Fruit fly (Drosophila melanogaster) whole organism, embryonic: ENCODE results near the gene CG10663.

Source experiments
- Antp ChIP-seq: fragments of 200-800 bp; sonication (Bioruptor generic); optimal IDR thresholded peaks from 3 replicates; lab custom pipeline; 2016; ENCODE audit warnings: missing biosample characterization, missing genetic modification characterization
- Bdp1 ChIP-seq: fragments of 200-800 bp; sonication (Bioruptor generic); optimal IDR thresholded peaks from 3 replicates; lab custom pipeline; 2016; ENCODE audit warnings: missing biosample characterization, missing genetic modification characterization
- CG1603 ChIP-seq: fragments of 200-800 bp; sonication (Bioruptor generic); optimal IDR thresholded peaks from 2 replicates; lab custom pipeline; 2019; ENCODE audit warnings: missing biosample characterization, mild to moderate bottlenecking, missing genetic modification characterization, moderate library complexity
- CG8089 ChIP-seq: fragments of 200-800 bp; sonication (Bioruptor generic); optimal IDR thresholded peaks from 3 replicates; lab custom pipeline; 2016; ENCODE audit warnings: missing biosample characterization, missing genetic modification characterization
- CG9727 ChIP-seq: fragments of 200-800 bp; sonication (Bioruptor generic); optimal IDR thresholded peaks from 3 replicates; lab custom pipeline; 2017; ENCODE audit warnings: missing biosample characterization, mild to moderate bottlenecking, missing genetic modification characterization
- h ChIP-seq: fragments of >200 bp; optimal IDR thresholded peaks from 2 replicates; lab custom pipeline; 2017
- kah ChIP-seq: fragments of 200-800 bp; sonication (Bioruptor generic); optimal IDR thresholded peaks from 2 replicates; lab custom pipeline; 2018; ENCODE audit warnings: missing biosample characterization, mild to moderate bottlenecking, missing genetic modification characterization
- zf30C ChIP-seq: fragments of 200-800 bp; sonication (Bioruptor generic); optimal IDR thresholded peaks from 3 replicates; lab custom pipeline; 2018; ENCODE audit warnings: missing biosample characterization, mild to moderate bottlenecking, missing genetic modification characterization

DNA sequence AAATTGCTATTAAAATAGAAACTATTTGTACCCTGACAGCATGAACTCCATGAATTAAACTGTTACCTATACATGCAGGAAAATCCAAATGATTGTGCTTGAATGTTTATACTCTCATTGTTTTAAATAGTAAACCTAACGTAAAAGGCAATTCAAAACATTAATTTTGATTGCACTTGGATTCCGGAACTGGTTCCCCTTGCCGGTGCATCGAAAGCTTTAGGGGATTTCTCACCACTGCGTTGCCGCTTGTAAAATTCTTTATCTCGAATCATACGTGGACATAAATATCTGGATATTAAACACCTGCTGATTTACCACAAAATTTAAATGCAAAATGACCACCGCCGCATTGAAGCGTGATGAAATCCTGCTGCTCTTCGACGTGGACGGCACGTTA, 49.5 kb upstream of the CG10663 start, which contains the start of gene Pmm2:
- TF ChIP-seq Bdp1 (no peak), Antp (GFP tag; lab: Kevin White, UChicago) (no peak), h (no peak), CG1603 (tag; lab: Kevin White, UChicago) (no peak), CG8089 (GFP tag; lab: Kevin White, UChicago) (no peak), kah (GFP tag; lab: Kevin White, UChicago) (peak; percentile 25), CG9727 (no peak), zf30C (no peak)
